Fruit fly (Drosophila melanogaster): Measurements from ENCODE around the gene Syx7.

Syx7 gene

dm6 chr3L:21445704-21446103, at the start of gene Syx7:
Syx7 (plus strand) TSS chr3L:21445834.
- TF ChIP-seq noc (tag; optimal IDR thresholded peaks at IDR 0.05), result no peak

- no peak for TF ChIP-seq noc (tag; optimal IDR thresholded peaks at IDR 0.05)
Observed at dm6 chr3L:21398156-21398555, 47.5 kb upstream of the Syx7 start.

dm6 chr3L:21400206-21400605, 45.4 kb upstream of the Syx7 start:
- TF ChIP-seq noc (tag; optimal IDR thresholded peaks at IDR 0.05), result peak; percentile 32

- no peak for TF ChIP-seq noc (tag; optimal IDR thresholded peaks at IDR 0.05)
Observed at dm6 chr3L:21402552-21402951, 43.1 kb upstream of the Syx7 start.

- no peak for TF ChIP-seq noc (tag; optimal IDR thresholded peaks at IDR 0.05)
Observed at dm6 chr3L:21406638-21407037, 39.0 kb upstream of the Syx7 start, which contains the start of gene sa. sa (minus strand) TSS chr3L:21406738.

- TF ChIP-seq noc (tag; optimal IDR thresholded peaks at IDR 0.05), result no peak
Observed at dm6 chr3L:21412140-21412539, 33.5 kb upstream of the Syx7 start.

- TF ChIP-seq noc (tag; optimal IDR thresholded peaks at IDR 0.05), result no peak
Observed at dm6 chr3L:21414331-21414730, 31.3 kb upstream of the Syx7 start.

- TF ChIP-seq noc (tag; optimal IDR thresholded peaks at IDR 0.05), result no peak
Observed at dm6 chr3L:21416921-21417447, 28.6 kb upstream of the Syx7 start.

- TF ChIP-seq noc (tag; optimal IDR thresholded peaks at IDR 0.05), result peak; percentile 56
Observed at dm6 chr3L:21417884-21418536, 27.6 kb upstream of the Syx7 start.

dm6 chr3L:21427490-21427889, 18.1 kb upstream of the Syx7 start, which contains the start of gene CG33288:
CG33288 (plus strand) TSS chr3L:21427790.
- TF ChIP-seq noc (tag; optimal IDR thresholded peaks at IDR 0.05), result no peak

- peak; percentile 71 for TF ChIP-seq noc (tag; optimal IDR thresholded peaks at IDR 0.05)
Observed at dm6 chr3L:21433098-21433497, 12.5 kb upstream of the Syx7 start, which contains the start of the genes barc and Aef1. barc (minus strand) TSS chr3L:21433134. Aef1 (plus strand) TSS chr3L:21433422.

dm6 chr3L:21433744-21434384, 11.8 kb upstream of the Syx7 start:
- TF ChIP-seq noc (tag; optimal IDR thresholded peaks at IDR 0.05), result no peak

- TF ChIP-seq noc (tag; optimal IDR thresholded peaks at IDR 0.05), result no peak
Observed at dm6 chr3L:21436089-21436488, 9.5 kb upstream of the Syx7 start.

- no peak for TF ChIP-seq noc (tag; optimal IDR thresholded peaks at IDR 0.05)
Observed at dm6 chr3L:21441216-21441813, 4.3 kb upstream of the Syx7 start, which contains the start of gene CG5664. CG5664 (minus strand) TSS chr3L:21441363.

- no peak for TF ChIP-seq noc (tag; optimal IDR thresholded peaks at IDR 0.05)
Observed at dm6 chr3L:21444719-21445118, 915 bp upstream of the Syx7 start, which contains the start of gene Alp1. Alp1 (minus strand) TSS chr3L:21444819.

dm6 chr3L:21449336-21449735, 3.7 kb downstream of the Syx7 start:
- TF ChIP-seq noc (tag; optimal IDR thresholded peaks at IDR 0.05), result no peak

- no peak for TF ChIP-seq noc (tag; optimal IDR thresholded peaks at IDR 0.05)
Observed at dm6 chr3L:21450486-21450885, 4.9 kb downstream of the Syx7 start.

Data from whole organism, larva.